Worm (Caenorhabditis elegans) whole organism, L4 larva: Measurements from ENCODE around the gene tric-1B.1.

Source experiments
- F10B5.3 ChIP-seq: sonication (generic microtip); optimal IDR thresholded peaks from 2 replicates; lab custom pipeline; 2016; ENCODE audit warnings: mild to moderate bottlenecking, missing genetic modification characterization, missing compliant biosample characterization
- aha-1 ChIP-seq: fragments of 150-350 bp; peaks from one replicate; lab custom pipeline; 2014; ENCODE audit warnings: missing biosample characterization, missing genetic modification characterization
- ceh-20 ChIP-seq: fragments of 200-800 bp; sonication (Bioruptor generic); IDR thresholded peaks from 2 replicates; pipeline ENCODE4 v1.3.6; 2022; ENCODE audit warnings: missing genetic modification reagents, missing genetic modification characterization, missing compliant biosample characterization
- ceh-32 ChIP-seq: sonication (generic microtip); optimal IDR thresholded peaks from 2 replicates; lab custom pipeline; 2016; ENCODE audit warnings: mild to moderate bottlenecking, missing genetic modification characterization, missing compliant biosample characterization; ENCODE audit not compliant: poor library complexity
- daf-12 ChIP-seq: fragments of 150-350 bp; optimal IDR thresholded peaks from 2 replicates; lab custom pipeline; 2014; ENCODE audit warnings: missing biosample characterization, missing genetic modification reagents, missing genetic modification characterization
- dpl-1 ChIP-seq: fragments of 150-350 bp; optimal IDR thresholded peaks from 2 replicates; lab custom pipeline; 2014; ENCODE audit warnings: missing biosample characterization, missing genetic modification reagents, missing genetic modification characterization
- duxl-1 ChIP-seq: sonication (generic microtip); optimal IDR thresholded peaks from 2 replicates; lab custom pipeline; 2016; ENCODE audit warnings: mild to moderate bottlenecking, missing genetic modification characterization, moderate library complexity, missing compliant biosample characterization; ENCODE audit not compliant: poor library complexity
- dve-1 ChIP-seq: sonication (generic microtip); optimal IDR thresholded peaks from 2 replicates; lab custom pipeline; 2017; ENCODE audit warnings: antibody characterized with exemption, mild to moderate bottlenecking, missing genetic modification characterization, missing compliant biosample characterization; ENCODE audit not compliant: insufficient read depth
- hif-1 ChIP-seq, 2 experiments: sonication (generic microtip); optimal IDR thresholded peaks; 2 replicates each; lab custom pipeline; 2016 to 2017; ENCODE audit warnings: missing compliant biosample characterization in 2 of 2, missing genetic modification characterization in 2 of 2, missing genetic modification reagents in 2 of 2, missing genotype in 2 of 2, mild to moderate bottlenecking in 1 of 2
- hlh-30 ChIP-seq: sonication (generic microtip); optimal IDR thresholded peaks from 2 replicates; lab custom pipeline; 2017; ENCODE audit warnings: antibody characterized with exemption, mild to moderate bottlenecking, missing genetic modification characterization, missing compliant biosample characterization; ENCODE audit not compliant: insufficient read depth
- hmg-1.1 ChIP-seq: fragments of 200-800 bp; sonication (Bioruptor generic); IDR thresholded peaks from 2 replicates; pipeline ENCODE4 v1.3.6; 2022; ENCODE audit warnings: missing genetic modification reagents, missing genetic modification characterization, missing compliant biosample characterization
- lin-1 ChIP-seq: fragments of 200-800 bp; sonication (Bioruptor generic); IDR thresholded peaks from 2 replicates; pipeline ENCODE4 v1.3.6; 2022; ENCODE audit warnings: missing genetic modification reagents, missing genetic modification characterization, missing compliant biosample characterization
- lin-13 ChIP-seq: fragments of 150-350 bp; optimal IDR thresholded peaks from 2 replicates; lab custom pipeline; 2014; ENCODE audit warnings: missing biosample characterization, missing genetic modification reagents, missing genetic modification characterization
- lin-15B ChIP-seq: fragments of 150-350 bp; sonication (generic microtip); optimal IDR thresholded peaks from 3 replicates; lab custom pipeline; 2014; ENCODE audit warnings: missing biosample characterization, missing genetic modification characterization
- lin-29 ChIP-seq: fragments of 200-800 bp; sonication (Bioruptor generic); IDR thresholded peaks from 2 replicates; pipeline ENCODE4 v1.3.6; 2022; ENCODE audit warnings: missing genetic modification reagents, missing genetic modification characterization, missing compliant biosample characterization
- lin-39 ChIP-seq: fragments of 150-350 bp; optimal IDR thresholded peaks from 2 replicates; lab custom pipeline; 2014; ENCODE audit warnings: missing biosample characterization, missing genetic modification reagents, missing genetic modification characterization
- lsy-2 ChIP-seq, 2 experiments: fragments of 150-350 bp in 1 of 2; sonication (generic microtip) in 1 of 2; optimal IDR thresholded peaks; 2 replicates each; lab custom pipeline; 2014 to 2017; ENCODE audit warnings: missing biosample characterization in 2 of 2, missing genetic modification characterization in 2 of 2
- madf-5 ChIP-seq, 2 experiments: fragments of 200-800 bp; sonication (Bioruptor generic); IDR thresholded peaks; 2 replicates each; pipeline ENCODE4 v1.3.6; 2022; ENCODE audit warnings: missing compliant biosample characterization in 2 of 2, missing genetic modification characterization in 2 of 2
- mep-1 ChIP-seq: fragments of 150-350 bp; sonication (generic microtip); optimal IDR thresholded peaks from 3 replicates; lab custom pipeline; 2014; ENCODE audit warnings: missing biosample characterization, missing genetic modification characterization
- nhr-10 ChIP-seq: fragments of 150-350 bp; optimal IDR thresholded peaks from 2 replicates; lab custom pipeline; 2014; ENCODE audit warnings: missing biosample characterization, missing genetic modification characterization
- nhr-102 ChIP-seq: sonication (generic microtip); optimal IDR thresholded peaks from 2 replicates; lab custom pipeline; 2016; ENCODE audit warnings: mild to moderate bottlenecking, missing genetic modification characterization, moderate library complexity, missing compliant biosample characterization
- nhr-11 ChIP-seq: fragments of 150-350 bp; optimal IDR thresholded peaks from 2 replicates; lab custom pipeline; 2014; ENCODE audit warnings: missing biosample characterization, missing genetic modification characterization
- nhr-237 ChIP-seq: sonication (generic microtip); optimal IDR thresholded peaks from 2 replicates; lab custom pipeline; 2017; ENCODE audit warnings: missing biosample characterization, missing genetic modification characterization
- nhr-25 ChIP-seq: sonication (generic microtip); optimal IDR thresholded peaks from 2 replicates; lab custom pipeline; 2017; ENCODE audit warnings: missing genetic modification characterization, mild to moderate bottlenecking, missing compliant biosample characterization, antibody characterized with exemption, moderate library complexity, borderline replicate concordance; ENCODE audit not compliant: insufficient read depth
- nhr-28 ChIP-seq: fragments of 150-350 bp; optimal IDR thresholded peaks from 2 replicates; lab custom pipeline; 2014; ENCODE audit warnings: missing biosample characterization, missing genetic modification characterization
- nhr-6 ChIP-seq: fragments of 150-350 bp; optimal IDR thresholded peaks from 2 replicates; lab custom pipeline; 2014; ENCODE audit warnings: missing biosample characterization, missing genetic modification characterization
- set-16 ChIP-seq: fragments of 200-800 bp; sonication (Bioruptor generic); IDR thresholded peaks from 2 replicates; pipeline ENCODE4 v1.3.6; 2022; ENCODE audit warnings: missing genetic modification reagents, missing genetic modification characterization, missing compliant biosample characterization
- snpc-4 ChIP-seq: fragments of 150-350 bp; optimal IDR thresholded peaks from 2 replicates; lab custom pipeline; 2014; ENCODE audit warnings: missing biosample characterization, missing genetic modification characterization
- unc-130 ChIP-seq: sonication (generic microtip); optimal IDR thresholded peaks from 2 replicates; lab custom pipeline; 2016; ENCODE audit warnings: missing genetic modification reagents, missing genetic modification characterization, missing compliant biosample characterization
- unc-62 ChIP-seq, 3 experiments: fragments of 150-350 bp in 1 of 3; sonication (generic microtip); optimal IDR thresholded peaks in 2 of 3; peaks in 1 of 3; 1 replicate in 1 of 3; 2 replicates in 2 of 3; lab custom pipeline; 2014 to 2017; ENCODE audit warnings: missing biosample characterization in 3 of 3, missing genetic modification characterization in 3 of 3, missing genetic modification reagents in 3 of 3, missing genotype in 1 of 3
- zip-11 ChIP-seq: fragments of 200-800 bp; sonication (Bioruptor generic); IDR thresholded peaks from 2 replicates; pipeline ENCODE4 v1.3.6; 2022; ENCODE audit warnings: missing genetic modification characterization, missing compliant biosample characterization

tric-1B.1 gene

ce11 chrII:12268857-12269256 lies 2.8 kb upstream of the tric-1B.1 start:
- peak; percentile 95 for TF ChIP-seq set-16 (GFP tag; lab: Robert Waterston, UW)
- TF ChIP-seq zip-11 (GFP tag; lab: Robert Waterston, UW): no peak
- TF ChIP-seq nhr-6: no peak
- TF ChIP-seq aha-1: peak; percentile 86
- TF ChIP-seq nhr-11 (tag; lab: Kevin White, UChicago): peak; percentile 27
- TF ChIP-seq dpl-1: no peak
- 0 out of 2 replicates have a peak, but pooled peaks have one; percentile 24 for TF ChIP-seq lin-1 (GFP tag; lab: Robert Waterston, UW)
- TF ChIP-seq, all 104 proteins: peak for 4

- TF ChIP-seq dve-1 (peak; percentile 30), hlh-30 (tag; lab: Kevin White, UChicago) (peak; percentile 8), daf-12 (no peak)
Observed at ce11 chrII:12266797-12267196, 752 bp upstream of the tric-1B.1 start.

- TF ChIP-seq set-16 (GFP tag; lab: Robert Waterston, UW) (peak; percentile 68; the same call in 1 of the 2 replicates), hif-1 (tag; optimal IDR thresholded peaks at IDR 0.05; lab: Kevin White, UChicago) (no peak), lin-15B (tag; lab: Kevin White, UChicago) (no peak), dve-1 (no peak), aha-1 (peak; percentile 19), madf-5 (GFP tag; IDR thresholded peaks at IDR 0.05; lab: Robert Waterston, UW) (0 out of 4 replicates have a peak, but pooled peaks of 1 of the 2 experiments have one; percentile 38)
Observed at ce11 chrII:12264847-12265246, 1.2 kb downstream of the tric-1B.1 start.

DNA sequence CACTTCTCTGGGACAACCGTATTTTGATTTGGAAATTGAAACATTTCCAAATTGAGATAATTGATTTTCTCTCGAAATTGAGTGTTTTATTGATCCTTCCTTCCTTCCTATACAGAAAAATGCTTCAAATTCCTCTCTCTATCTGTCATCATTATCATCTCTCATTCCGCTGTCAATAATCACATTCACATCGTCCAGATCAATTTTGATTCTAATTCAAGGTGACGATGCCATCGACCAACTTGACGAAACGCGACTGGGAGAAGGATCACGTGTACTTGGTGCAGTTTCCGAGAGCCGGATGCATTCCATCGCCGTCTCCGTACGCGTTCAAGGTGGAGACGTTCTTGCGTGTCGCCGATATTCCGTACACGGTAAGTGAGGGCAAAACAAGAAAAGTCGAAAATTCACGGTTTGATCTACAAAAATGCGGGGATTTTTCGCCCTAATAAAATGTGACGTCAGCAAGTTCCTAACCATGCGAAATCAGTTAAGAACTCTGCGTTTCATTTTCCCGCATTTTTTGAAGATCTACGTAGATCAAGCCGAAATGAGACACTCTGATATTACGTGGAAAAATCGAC lies 2.0 kb downstream of the tric-1B.1 start, which contains the start of gene faxc-1:
Gene faxc-1, plus strand, starts transcription at position 222 of the 584 bp plus-strand sequence.
- TF ChIP-seq F10B5.3 (no peak), duxl-1 (tag; lab: Kevin White, UChicago) (no peak), ceh-20 (GFP tag; lab: Robert Waterston, UW) (0 out of 2 replicates have a peak, but pooled peaks have one; percentile 29), nhr-10 (tag; lab: Kevin White, UChicago) (no peak), lin-39 (tag; lab: Kevin White, UChicago) (no peak), lin-29 (no peak), snpc-4 (tag; lab: Kevin White, UChicago) (no peak), unc-62 (GFP tag; optimal IDR thresholded peaks at IDR 0.05 in 1 of 2; lab: Kevin White, UChicago) (peak in 1 of 2 experiments; percentile 91), unc-62 (tag; optimal IDR thresholded peaks at IDR 0.05; lab: Kevin White, UChicago) (no peak), lin-13 (GFP tag; lab: Kevin White, UChicago) (no peak), aha-1 (peak; percentile 85), nhr-25 (tag; lab: Kevin White, UChicago) (no peak), nhr-237 (tag; lab: Kevin White, UChicago) (no peak)
- TF ChIP-seq, all 104 proteins: peak for 3

DNA sequence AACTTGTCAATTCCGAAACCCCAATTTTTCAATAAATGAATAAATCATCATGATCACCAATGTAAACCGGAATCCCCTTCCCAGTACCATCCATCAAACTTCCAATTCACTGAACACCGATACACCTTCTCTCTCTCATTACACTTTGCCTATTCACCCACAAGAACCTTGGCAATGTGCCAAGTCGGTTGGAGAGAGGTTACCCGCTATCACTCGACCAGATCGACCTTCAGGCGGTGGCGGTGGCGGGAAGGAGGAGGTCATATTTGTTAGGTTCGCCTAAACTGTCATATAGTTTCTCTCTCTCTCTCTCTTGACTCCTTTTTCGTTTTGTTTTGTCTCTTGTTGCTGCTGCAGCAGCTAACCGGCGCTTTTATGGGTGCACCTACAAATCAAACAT lies 3.5 kb downstream of the tric-1B.1 start:
- TF ChIP-seq hif-1 (tag; optimal IDR thresholded peaks at IDR 0.05; lab: Kevin White, UChicago) (no peak), dve-1 (peak; percentile 39), set-16 (GFP tag; lab: Robert Waterston, UW) (0 out of 2 replicates have a peak, but pooled peaks have one; percentile 11), hmg-1.1 (GFP tag; lab: Robert Waterston, UW) (peak; percentile 31; the same call in 1 of the 2 replicates), nhr-25 (tag; lab: Kevin White, UChicago) (peak; percentile 78), lsy-2 (tag; optimal IDR thresholded peaks at IDR 0.05; lab: Kevin White, UChicago) (peak in 1 of 2 experiments; percentile 7), nhr-28 (tag; lab: Kevin White, UChicago) (peak; percentile 20), aha-1 (peak; percentile 51), mep-1 (tag; lab: Kevin White, UChicago) (peak; percentile 32), unc-130 (GFP tag; lab: Kevin White, UChicago) (no peak), nhr-102 (no peak), ceh-32 (tag; lab: Kevin White, UChicago) (no peak), unc-62 (GFP tag; optimal IDR thresholded peaks at IDR 0.05 in 1 of 2; lab: Kevin White, UChicago) (peak in 1 of 2 experiments; percentile 49), unc-62 (tag; optimal IDR thresholded peaks at IDR 0.05; lab: Kevin White, UChicago) (no peak)
